Worm (Caenorhabditis elegans): Measurements from ENCODE around the gene F39F10.4.

- TF ChIP-seq hnd-1 (tag; optimal IDR thresholded peaks at IDR 0.05) (no peak), hmg-4 (GFP tag; optimal IDR thresholded peaks at IDR 0.05) (no peak), scrt-1 (GFP tag; IDR thresholded peaks at IDR 0.05) (no peak), ets-7 (tag; optimal IDR thresholded peaks at IDR 0.05) (no peak), sea-1 (GFP tag; conservative IDR thresholded peaks at IDR 0.05) (no peak), ama-1 (optimal IDR thresholded peaks at IDR 0.05) (no peak), tbx-11 (GFP tag; IDR thresholded peaks at IDR 0.05) (no peak), flt-1 (GFP tag; IDR thresholded peaks at IDR 0.05) (no peak), tbx-37 (GFP tag; conservative IDR thresholded peaks at IDR 0.05) (no peak), B0310.2 (tag; optimal IDR thresholded peaks at IDR 0.05) (no peak)
Measured at ce11 chrX:16919468-16919867, 15.9 kb upstream of the F39F10.4 start.
